Fruit fly (Drosophila melanogaster) whole organism, embryonic: Measurements from ENCODE around the gene CG8319.

Experiments
- Antp ChIP-seq: fragments of 200-800 bp; sonication (Bioruptor generic); optimal IDR thresholded peaks from 3 replicates; lab custom pipeline; 2016; ENCODE audit warnings: missing biosample characterization, missing genetic modification characterization
- Bdp1 ChIP-seq: fragments of 200-800 bp; sonication (Bioruptor generic); optimal IDR thresholded peaks from 3 replicates; lab custom pipeline; 2016; ENCODE audit warnings: missing biosample characterization, missing genetic modification characterization
- CG11723 ChIP-seq: fragments of 200-800 bp; sonication (Bioruptor generic); optimal IDR thresholded peaks from 2 replicates; lab custom pipeline; 2017; ENCODE audit warnings: missing biosample characterization, mild to moderate bottlenecking, missing genetic modification characterization
- CG12219 ChIP-seq: fragments of 200-800 bp; sonication (Bioruptor generic); optimal IDR thresholded peaks from 3 replicates; lab custom pipeline; 2018; ENCODE audit warnings: missing biosample characterization, mild to moderate bottlenecking, missing genetic modification characterization
- CG12391 ChIP-seq: fragments of 200-800 bp; sonication (Bioruptor generic); optimal IDR thresholded peaks from 3 replicates; lab custom pipeline; 2018; ENCODE audit warnings: missing biosample characterization, mild to moderate bottlenecking, missing genetic modification characterization, moderate library complexity
- CG12769 ChIP-seq: fragments of 200-800 bp; sonication (Bioruptor generic); optimal IDR thresholded peaks from 2 replicates; lab custom pipeline; 2019; ENCODE audit warnings: missing biosample characterization, mild to moderate bottlenecking, missing genetic modification characterization, moderate library complexity
- CG14014 ChIP-seq: fragments of 200-800 bp; sonication (Bioruptor generic); IDR thresholded peaks from 2 replicates; pipeline ENCODE4 v1.3.6; 2022; ENCODE audit warnings: missing biosample characterization, missing genetic modification characterization
- CG15601 ChIP-seq: fragments of 200-800 bp; sonication (Bioruptor generic); optimal IDR thresholded peaks from 3 replicates; lab custom pipeline; 2019; ENCODE audit warnings: missing biosample characterization, mild to moderate bottlenecking, missing genetic modification characterization, moderate library complexity
- CG1603 ChIP-seq: fragments of 200-800 bp; sonication (Bioruptor generic); optimal IDR thresholded peaks from 2 replicates; lab custom pipeline; 2019; ENCODE audit warnings: missing biosample characterization, mild to moderate bottlenecking, missing genetic modification characterization, moderate library complexity
- CG16815 ChIP-seq: fragments of 200-800 bp; sonication (Bioruptor generic); optimal IDR thresholded peaks from 3 replicates; lab custom pipeline; 2017; ENCODE audit warnings: missing biosample characterization, mild to moderate bottlenecking, missing genetic modification characterization
- CG17361 ChIP-seq: fragments of 200-800 bp; sonication (Bioruptor generic); IDR thresholded peaks from 3 replicates; pipeline ENCODE4 v1.3.6; 2022; ENCODE audit warnings: missing biosample characterization, missing genetic modification characterization
- CG17829 ChIP-seq: fragments of 200-800 bp; optimal IDR thresholded peaks from 2 replicates; lab custom pipeline; 2019; ENCODE audit warnings: missing biosample characterization, mild to moderate bottlenecking, missing genetic modification characterization, moderate library complexity
- CG2116 ChIP-seq: fragments of 200-800 bp; sonication (Bioruptor generic); optimal IDR thresholded peaks from 3 replicates; lab custom pipeline; 2018; ENCODE audit warnings: missing biosample characterization, mild to moderate bottlenecking, missing genetic modification characterization
- CG2120 ChIP-seq: fragments of 200-800 bp; sonication (Bioruptor generic); optimal IDR thresholded peaks from 3 replicates; lab custom pipeline; 2016; ENCODE audit warnings: missing biosample characterization, missing genetic modification characterization
- CG2129 ChIP-seq: fragments of 200-800 bp; sonication (Bioruptor generic); IDR thresholded peaks from 2 replicates; pipeline ENCODE4 v1.3.6; 2022; ENCODE audit warnings: missing biosample characterization, missing genetic modification characterization; ENCODE audit not compliant: partially characterized antibody
- CG2712 ChIP-seq: fragments of 200-800 bp; optimal IDR thresholded peaks from 3 replicates; lab custom pipeline; 2019; ENCODE audit warnings: missing biosample characterization, mild to moderate bottlenecking, missing genetic modification characterization, moderate library complexity
- CG30020 ChIP-seq: fragments of 200-800 bp; optimal IDR thresholded peaks from 2 replicates; lab custom pipeline; 2019; ENCODE audit warnings: missing biosample characterization, mild to moderate bottlenecking, missing genetic modification characterization, moderate library complexity
- CG32767 ChIP-seq: fragments of 200-800 bp; sonication (Bioruptor generic); IDR thresholded peaks from 2 replicates; pipeline ENCODE4 v1.3.6; 2022; ENCODE audit warnings: missing biosample characterization, missing genetic modification characterization
- CG3847 ChIP-seq: fragments of 200-800 bp; sonication (Bioruptor generic); IDR thresholded peaks from 2 replicates; pipeline ENCODE4 v1.3.6; 2022; ENCODE audit warnings: missing biosample characterization, missing genetic modification characterization
- CG7745 ChIP-seq: fragments of 200-800 bp; sonication (Bioruptor generic); optimal IDR thresholded peaks from 2 replicates; lab custom pipeline; 2018; ENCODE audit warnings: missing biosample characterization, mild to moderate bottlenecking, missing genetic modification characterization, moderate library complexity
- CG8944 ChIP-seq: fragments of 200-800 bp; sonication (Bioruptor generic); optimal IDR thresholded peaks from 3 replicates; lab custom pipeline; 2016; ENCODE audit warnings: missing biosample characterization, missing genetic modification characterization
- CG9437 ChIP-seq: fragments of 200-800 bp; sonication (Bioruptor generic); optimal IDR thresholded peaks from 2 replicates; lab custom pipeline; 2018; ENCODE audit warnings: missing biosample characterization, mild to moderate bottlenecking, missing genetic modification characterization
- CG9727 ChIP-seq: fragments of 200-800 bp; sonication (Bioruptor generic); optimal IDR thresholded peaks from 3 replicates; lab custom pipeline; 2017; ENCODE audit warnings: missing biosample characterization, mild to moderate bottlenecking, missing genetic modification characterization
- ERR ChIP-seq: fragments of 200-800 bp; sonication (Bioruptor generic); optimal IDR thresholded peaks from 2 replicates; lab custom pipeline; 2016; ENCODE audit warnings: missing biosample characterization, missing genetic modification characterization
- Fer3 ChIP-seq: fragments of 200-800 bp; sonication (Bioruptor generic); optimal IDR thresholded peaks from 2 replicates; lab custom pipeline; 2018; ENCODE audit warnings: missing biosample characterization, mild to moderate bottlenecking, missing genetic modification characterization, moderate library complexity
- HmgD ChIP-seq: fragments of 200-800 bp; sonication (Bioruptor generic); optimal IDR thresholded peaks from 3 replicates; lab custom pipeline; 2016; ENCODE audit warnings: missing biosample characterization, missing genetic modification characterization
- MTF-1 ChIP-seq: fragments of 200-800 bp; sonication (Bioruptor generic); optimal IDR thresholded peaks from 2 replicates; lab custom pipeline; 2018; ENCODE audit warnings: missing biosample characterization, mild to moderate bottlenecking, missing genetic modification characterization, borderline replicate concordance
- Nf-YC ChIP-seq: fragments of 200-800 bp; optimal IDR thresholded peaks from 3 replicates; lab custom pipeline; 2019; ENCODE audit warnings: missing biosample characterization, mild to moderate bottlenecking, missing genetic modification characterization, moderate library complexity
- PHDP ChIP-seq: fragments of 200-800 bp; sonication (Bioruptor generic); optimal IDR thresholded peaks from 3 replicates; lab custom pipeline; 2018; ENCODE audit warnings: missing biosample characterization, mild to moderate bottlenecking, missing genetic modification characterization, moderate library complexity
- Rx ChIP-seq: fragments of 200-800 bp; sonication (Bioruptor generic); IDR thresholded peaks from 2 replicates; pipeline ENCODE4 v1.3.6; 2022; ENCODE audit warnings: missing biosample characterization, missing genetic modification characterization
- Side ChIP-seq: fragments of 200-800 bp; sonication (Bioruptor generic); optimal IDR thresholded peaks from 2 replicates; lab custom pipeline; 2016; ENCODE audit warnings: missing biosample characterization, missing genetic modification characterization
- Sox100B ChIP-seq: fragments of 200-800 bp; sonication (Bioruptor generic); optimal IDR thresholded peaks from 3 replicates; lab custom pipeline; 2018; ENCODE audit warnings: missing biosample characterization, mild to moderate bottlenecking, missing genetic modification characterization
- Sox102F ChIP-seq: fragments of 200-800 bp; sonication (Bioruptor generic); optimal IDR thresholded peaks from 2 replicates; lab custom pipeline; 2018; ENCODE audit warnings: missing biosample characterization, mild to moderate bottlenecking, missing genetic modification characterization, moderate library complexity
- Sry-β ChIP-seq: fragments of 200-800 bp; sonication (Bioruptor generic); optimal IDR thresholded peaks from 2 replicates; lab custom pipeline; 2018; ENCODE audit warnings: missing biosample characterization, mild to moderate bottlenecking, missing genetic modification characterization, moderate library complexity
- YL-1 ChIP-seq: fragments of 200-800 bp; sonication (Bioruptor generic); optimal IDR thresholded peaks from 3 replicates; lab custom pipeline; 2017; ENCODE audit warnings: missing biosample characterization, mild to moderate bottlenecking, missing genetic modification characterization
- ab ChIP-seq: fragments of 200-800 bp; sonication (Bioruptor generic); optimal IDR thresholded peaks from 2 replicates; lab custom pipeline; 2016; ENCODE audit warnings: missing biosample characterization, missing genetic modification characterization
- ato ChIP-seq: fragments of 200-800 bp; sonication (Bioruptor generic); IDR thresholded peaks from 2 replicates; pipeline ENCODE4 v1.3.6; 2022; ENCODE audit warnings: missing biosample characterization, missing genetic modification characterization; ENCODE audit not compliant: partially characterized antibody
- bigmax ChIP-seq: fragments of 200-800 bp; sonication (Bioruptor generic); optimal IDR thresholded peaks from 2 replicates; lab custom pipeline; 2018; ENCODE audit warnings: missing biosample characterization, mild to moderate bottlenecking, missing genetic modification characterization
- cg ChIP-seq: fragments of 200-800 bp; sonication (Bioruptor generic); optimal IDR thresholded peaks from 3 replicates; lab custom pipeline; 2019; ENCODE audit warnings: missing biosample characterization, mild to moderate bottlenecking, missing genetic modification characterization, moderate library complexity
- ci ChIP-seq: fragments of 200-800 bp; sonication (Bioruptor generic); IDR thresholded peaks from 3 replicates; pipeline ENCODE4 v1.3.6; 2022; ENCODE audit warnings: missing biosample characterization, missing genetic modification characterization
- corto ChIP-seq: fragments of 200-800 bp; sonication (Bioruptor generic); optimal IDR thresholded peaks from 2 replicates; lab custom pipeline; 2016; ENCODE audit warnings: missing biosample characterization, mild to moderate bottlenecking, missing genetic modification characterization, moderate library complexity
- da ChIP-seq: fragments of 200-800 bp; sonication (Bioruptor generic); optimal IDR thresholded peaks from 2 replicates; lab custom pipeline; 2016; ENCODE audit warnings: missing biosample characterization, missing genetic modification characterization
- ems ChIP-seq: fragments of 200-800 bp; sonication (Bioruptor generic); optimal IDR thresholded peaks from 3 replicates; lab custom pipeline; 2016; ENCODE audit warnings: missing biosample characterization, missing genetic modification characterization
- en ChIP-seq: fragments of 200-800 bp; sonication (Bioruptor generic); optimal IDR thresholded peaks from 2 replicates; lab custom pipeline; 2016; ENCODE audit warnings: missing biosample characterization, missing genetic modification characterization
- ftz-f1 ChIP-seq: fragments of 200-800 bp; sonication (Bioruptor generic); optimal IDR thresholded peaks from 2 replicates; lab custom pipeline; 2016; ENCODE audit warnings: missing biosample characterization, missing genetic modification characterization
- gsb-n ChIP-seq: fragments of 200-800 bp; sonication (Bioruptor generic); optimal IDR thresholded peaks from 3 replicates; lab custom pipeline; 2018; ENCODE audit warnings: missing biosample characterization, mild to moderate bottlenecking, missing genetic modification characterization
- luna ChIP-seq: fragments of 200-800 bp; sonication (Bioruptor generic); optimal IDR thresholded peaks from 2 replicates; lab custom pipeline; 2016; ENCODE audit warnings: missing biosample characterization, missing genetic modification characterization
- pnt ChIP-seq: fragments of 200-800 bp; sonication (Bioruptor generic); optimal IDR thresholded peaks from 3 replicates; lab custom pipeline; 2016; ENCODE audit warnings: missing biosample characterization, missing genetic modification characterization
- ro ChIP-seq: fragments of 200-800 bp; sonication (Bioruptor generic); IDR thresholded peaks from 2 replicates; pipeline ENCODE4 v1.3.6; 2022; ENCODE audit warnings: missing biosample characterization, missing genetic modification characterization
- sob ChIP-seq: fragments of 200-800 bp; sonication (Bioruptor generic); IDR thresholded peaks from 2 replicates; pipeline ENCODE4 v1.3.6; 2022; ENCODE audit warnings: missing biosample characterization, missing genetic modification characterization
- sr ChIP-seq: fragments of 200-800 bp; sonication (Bioruptor generic); IDR thresholded peaks from 3 replicates; pipeline ENCODE4 v1.3.6; 2022; ENCODE audit warnings: missing biosample characterization, missing genetic modification characterization

The CG8319 gene

dm6 chr3R:9598099-9598498 is 29.0 kb upstream of the CG8319 start (continued):
- TF ChIP-seq sob (GFP tag; lab: Robert Waterston, UW) (peak; percentile 20; the same call in 1 of the 2 replicates), CG2120 (GFP tag; lab: Kevin White, UChicago) (no peak), ftz-f1 (GFP tag; lab: Kevin White, UChicago) (no peak), bigmax (GFP tag; lab: Kevin White, UChicago) (no peak), luna (GFP tag; lab: Kevin White, UChicago) (no peak), CG12391 (tag; lab: Kevin White, UChicago) (peak; percentile 52), CG15601 (tag; lab: Kevin White, UChicago) (peak; percentile 19), CG8944 (GFP tag; lab: Kevin White, UChicago) (peak; percentile 51), CG17829 (tag; lab: Kevin White, UChicago) (peak; percentile 68), Sry-β (GFP tag; lab: Kevin White, UChicago) (no peak), CG1603 (peak; percentile 82), YL-1 (GFP tag; lab: Kevin White, UChicago) (no peak), pnt (GFP tag; lab: Kevin White, UChicago) (peak; percentile 56), ci (GFP tag; lab: Robert Waterston, UW) (peak; percentile 75; the same call in 2 of the 3 replicates), corto (no peak), Rx (GFP tag; lab: Robert Waterston, UW) (no peak), da (GFP tag; lab: Kevin White, UChicago) (no peak), CG9437 (no peak), CG12769 (tag; lab: Kevin White, UChicago) (peak; percentile 51), sr (GFP tag; lab: Robert Waterston, UW) (no peak), CG11723 (GFP tag; lab: Kevin White, UChicago) (peak; percentile 29), CG2129 (no peak), en (no peak), CG14014 (no peak), Sox102F (GFP tag; lab: Kevin White, UChicago) (peak; percentile 77), CG12219 (peak; percentile 59), ro (GFP tag; lab: Robert Waterston, UW) (no peak), Nf-YC (tag; lab: Kevin White, UChicago) (no peak), ato (GFP tag; lab: Robert Waterston, UW) (no peak), Bdp1 (no peak), Side (GFP tag; lab: Kevin White, UChicago) (no peak), cg (GFP tag; lab: Kevin White, UChicago) (no peak), CG16815 (GFP tag; lab: Kevin White, UChicago) (peak; percentile 40), CG32767 (GFP tag; lab: Robert Waterston, UW) (no peak), ab (GFP tag; lab: Kevin White, UChicago) (peak; percentile 26), CG3847 (GFP tag; lab: Robert Waterston, UW) (no peak), CG30020 (no peak), Sox100B (peak; percentile 39), CG9727 (GFP tag; lab: Kevin White, UChicago) (peak; percentile 12), MTF-1 (GFP tag; lab: Kevin White, UChicago) (no peak), gsb-n (tag; lab: Kevin White, UChicago) (peak; percentile 57), CG7745 (tag; lab: Kevin White, UChicago) (no peak), Fer3 (tag; lab: Kevin White, UChicago) (no peak), ERR (no peak), CG2712 (peak; percentile 78), PHDP (tag; lab: Kevin White, UChicago) (peak; percentile 43), ems (GFP tag; lab: Kevin White, UChicago) (no peak), Antp (GFP tag; lab: Kevin White, UChicago) (peak; percentile 58), CG17361 (GFP tag; lab: Robert Waterston, UW) (0 out of 3 replicates have a peak, but pooled peaks have one; percentile 43), CG2116 (GFP tag; lab: Kevin White, UChicago) (no peak), HmgD (GFP tag; lab: Kevin White, UChicago) (no peak)
